Worm (Caenorhabditis elegans): ENCODE results near the gene acbp-6.

- TF ChIP-seq tbx-37 (GFP tag; conservative IDR thresholded peaks at IDR 0.05) (peak; percentile 47; the same call in 1 of the 2 replicates), sea-1 (GFP tag; conservative IDR thresholded peaks at IDR 0.05) (peak; percentile 63; the same call in 1 of the 2 replicates), ets-7 (tag; optimal IDR thresholded peaks at IDR 0.05) (no peak), ceh-36 (tag; optimal IDR thresholded peaks at IDR 0.05) (peak; percentile 44), hnd-1 (tag; optimal IDR thresholded peaks at IDR 0.05) (peak; percentile 23), aly-1 (tag; optimal IDR thresholded peaks at IDR 0.05) (peak; percentile 68), hmg-4 (GFP tag; optimal IDR thresholded peaks at IDR 0.05) (peak; percentile 88), flt-1 (GFP tag; IDR thresholded peaks at IDR 0.05) (peak; percentile 76)
Observed at ce11 chrII:11958793-11959574, 14.5 kb downstream of the acbp-6 start.
